Fruit fly (Drosophila melanogaster) whole organism, prepupa: ENCODE data around the gene Osi19.

ENCODE experiments used
- Blimp-1 ChIP-seq: fragments of 200-800 bp; sonication (Bioruptor generic); optimal IDR thresholded peaks from 3 replicates; lab custom pipeline; 2017; ENCODE audit warnings: missing biosample characterization, missing genetic modification characterization, mild to moderate bottlenecking, moderate library complexity, missing genetic modification reagents
- CG11902 ChIP-seq: fragments of 200-800 bp; sonication (Bioruptor generic); optimal IDR thresholded peaks from 3 replicates; lab custom pipeline; 2016; ENCODE audit warnings: missing biosample characterization, missing genetic modification characterization
- CG4318 ChIP-seq: fragments of 200-800 bp; sonication (Bioruptor generic); optimal IDR thresholded peaks from 3 replicates; lab custom pipeline; 2017; ENCODE audit warnings: missing biosample characterization, mild to moderate bottlenecking, missing genetic modification characterization
- CG6163 ChIP-seq: fragments of 200-800 bp; sonication (Bioruptor generic); IDR thresholded peaks from 3 replicates; pipeline ENCODE4 v1.3.6; 2022; ENCODE audit warnings: missing biosample characterization, missing genetic modification characterization
- CG6792 ChIP-seq: fragments of 200-800 bp; sonication (Bioruptor generic); optimal IDR thresholded peaks from 3 replicates; lab custom pipeline; 2016; ENCODE audit warnings: missing biosample characterization, missing genetic modification characterization
- CG8319 ChIP-seq: fragments of 200-800 bp; sonication (Bioruptor generic); optimal IDR thresholded peaks from 3 replicates; lab custom pipeline; 2016; ENCODE audit warnings: missing biosample characterization, missing genetic modification characterization
- CG8632 ChIP-seq: fragments of 200-800 bp; sonication (Bioruptor generic); optimal IDR thresholded peaks from 3 replicates; lab custom pipeline; 2016; ENCODE audit warnings: missing biosample characterization, missing genetic modification characterization
- CG9139 ChIP-seq: fragments of 200-800 bp; sonication (Bioruptor generic); optimal IDR thresholded peaks from 3 replicates; lab custom pipeline; 2017; ENCODE audit warnings: missing biosample characterization, mild to moderate bottlenecking, missing genetic modification characterization
- Eip75B ChIP-seq: fragments of 200-800 bp; sonication (Bioruptor generic); optimal IDR thresholded peaks from 3 replicates; lab custom pipeline; 2016; ENCODE audit warnings: missing biosample characterization, missing genetic modification characterization
- Eip93F ChIP-seq: fragments of 200-800 bp; sonication (Bioruptor generic); optimal IDR thresholded peaks from 2 replicates; lab custom pipeline; 2016; ENCODE audit warnings: missing biosample characterization, mild to moderate bottlenecking, missing genetic modification characterization
- Gug ChIP-seq: fragments of 200-800 bp; sonication (Bioruptor generic); IDR thresholded peaks from 2 replicates; pipeline ENCODE4 v1.3.6; 2022; ENCODE audit warnings: missing biosample characterization, missing genetic modification characterization
- Hr39 ChIP-seq: fragments of 200-800 bp; sonication (Bioruptor generic); optimal IDR thresholded peaks from 2 replicates; lab custom pipeline; 2016; ENCODE audit warnings: missing biosample characterization, missing genetic modification characterization
- Lpt ChIP-seq: fragments of 200-800 bp; sonication (Bioruptor generic); optimal IDR thresholded peaks from 3 replicates; lab custom pipeline; 2016; ENCODE audit warnings: missing biosample characterization, missing genetic modification characterization
- Smox ChIP-seq: fragments of 200-800 bp; sonication (Bioruptor generic); optimal IDR thresholded peaks from 3 replicates; lab custom pipeline; 2016; ENCODE audit warnings: missing biosample characterization, missing genetic modification characterization
- Sox14 ChIP-seq: fragments of 200-800 bp; sonication (Bioruptor generic); optimal IDR thresholded peaks from 3 replicates; lab custom pipeline; 2016; ENCODE audit warnings: missing biosample characterization, missing genetic modification characterization
- acj6 ChIP-seq: fragments of 200-800 bp; sonication (Bioruptor generic); optimal IDR thresholded peaks from 3 replicates; lab custom pipeline; 2016; ENCODE audit warnings: missing biosample characterization, missing genetic modification characterization
- dsx ChIP-seq: fragments of 200-800 bp; optimal IDR thresholded peaks from 3 replicates; lab custom pipeline; 2019; ENCODE audit warnings: missing biosample characterization, mild to moderate bottlenecking, missing genetic modification characterization, moderate library complexity; ENCODE audit not compliant: poor library complexity, severe bottlenecking
- esn ChIP-seq: fragments of 200-800 bp; sonication (Bioruptor generic); optimal IDR thresholded peaks from 2 replicates; lab custom pipeline; 2016; ENCODE audit warnings: missing biosample characterization, mild to moderate bottlenecking, missing genetic modification characterization, moderate library complexity
- fd85E ChIP-seq: fragments of 200-800 bp; sonication (Bioruptor generic); optimal IDR thresholded peaks from 3 replicates; lab custom pipeline; 2016; ENCODE audit warnings: missing biosample characterization, missing genetic modification characterization
- fkh ChIP-seq: fragments of 200-800 bp; sonication (Bioruptor generic); optimal IDR thresholded peaks from 3 replicates; lab custom pipeline; 2017; ENCODE audit warnings: missing biosample characterization, mild to moderate bottlenecking, missing genetic modification characterization, moderate library complexity
- net ChIP-seq: fragments of 200-800 bp; sonication (Bioruptor generic); optimal IDR thresholded peaks from 3 replicates; lab custom pipeline; 2016; ENCODE audit warnings: missing biosample characterization, missing genetic modification characterization
- pdm3 ChIP-seq: fragments of 200-800 bp; sonication (Bioruptor generic); optimal IDR thresholded peaks from 3 replicates; lab custom pipeline; 2016; ENCODE audit warnings: missing biosample characterization, missing genetic modification characterization
- salr ChIP-seq, 2 experiments: fragments of 200-800 bp; sonication (Bioruptor generic); optimal IDR thresholded peaks; 3 replicates each; lab custom pipeline; 2016 to 2018; ENCODE audit warnings: missing biosample characterization in 2 of 2, missing genetic modification characterization in 2 of 2, mild to moderate bottlenecking in 1 of 2
- ss ChIP-seq, 2 experiments: fragments of 200-800 bp; sonication (Bioruptor generic); optimal IDR thresholded peaks; 2 replicates in 1 of 2; 3 replicates in 1 of 2; lab custom pipeline; 2017 to 2018; ENCODE audit warnings: mild to moderate bottlenecking in 2 of 2, missing biosample characterization in 2 of 2, missing genetic modification characterization in 2 of 2, moderate library complexity in 1 of 2
- vri ChIP-seq: fragments of 200-800 bp; sonication (Bioruptor generic); optimal IDR thresholded peaks from 3 replicates; lab custom pipeline; 2016; ENCODE audit warnings: missing biosample characterization, mild to moderate bottlenecking, missing genetic modification characterization

The Osi19 gene

DNA sequence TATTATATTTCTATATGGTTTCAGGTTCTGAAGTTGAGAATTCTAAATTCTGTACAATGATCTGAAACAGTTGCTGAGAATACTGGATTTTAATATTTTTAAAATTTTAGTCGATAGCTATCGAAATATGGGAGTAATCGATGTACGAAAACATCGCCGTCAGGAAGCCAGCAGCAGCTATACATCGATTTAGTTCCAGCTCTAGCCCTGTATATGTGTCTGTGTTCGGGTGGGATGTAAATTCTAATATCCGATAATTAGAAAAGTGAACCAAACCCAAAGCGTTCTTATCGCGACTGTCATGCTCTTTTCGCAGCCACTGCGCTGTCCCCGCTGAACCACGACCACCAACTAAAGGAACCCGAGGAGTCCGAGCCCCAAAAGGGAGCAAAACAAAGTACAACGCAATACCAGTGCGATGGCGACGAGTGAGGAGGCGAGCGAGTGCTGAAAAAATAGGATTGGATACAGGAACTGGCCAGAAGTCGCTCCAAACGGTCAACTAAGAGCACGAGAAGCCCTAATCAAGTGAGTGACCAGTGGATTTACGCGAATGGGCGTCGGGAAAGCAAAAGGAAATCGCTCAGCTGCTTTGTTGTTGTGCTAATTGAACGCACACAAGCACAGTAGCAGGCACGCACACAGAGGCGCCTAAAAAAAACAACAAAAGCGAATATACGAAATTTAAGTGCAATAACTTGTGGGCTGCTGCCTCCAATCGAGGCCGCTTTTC lies 47.7 kb downstream of the Osi19 start, which contains the start of gene gzl:
Gene gzl (plus strand): TSS at position 182 of the 733 bp plus-strand sequence.
- TF ChIP-seq CG6163 (GFP tag; lab: Robert Waterston, UW) (no peak), CG6792 (no peak), CG4318 (no peak), Lpt (GFP tag; lab: Kevin White, UChicago) (no peak), CG8319 (no peak), vri (GFP tag; lab: Kevin White, UChicago) (no peak), CG9139 (no peak), CG8632 (GFP tag; lab: Kevin White, UChicago) (no peak), ss (GFP tag; optimal IDR thresholded peaks at IDR 0.05; lab: Kevin White, UChicago) (peak in 1 of 2 experiments; percentile 46), Eip75B (GFP tag; lab: Kevin White, UChicago) (no peak), acj6 (GFP tag; lab: Kevin White, UChicago) (no peak), Smox (GFP tag; lab: Kevin White, UChicago) (no peak), Gug (GFP tag; lab: Robert Waterston, UW) (no peak), fd85E (GFP tag; lab: Kevin White, UChicago) (no peak), CG11902 (GFP tag; lab: Kevin White, UChicago) (no peak), Blimp-1 (no peak), pdm3 (no peak), salr (GFP tag; optimal IDR thresholded peaks at IDR 0.05; lab: Kevin White, UChicago) (no peak), esn (GFP tag; lab: Kevin White, UChicago) (peak; percentile 1), fkh (no peak), Eip93F (GFP tag; lab: Kevin White, UChicago) (no peak), Sox14 (GFP tag; lab: Kevin White, UChicago) (peak; percentile 13)

DNA sequence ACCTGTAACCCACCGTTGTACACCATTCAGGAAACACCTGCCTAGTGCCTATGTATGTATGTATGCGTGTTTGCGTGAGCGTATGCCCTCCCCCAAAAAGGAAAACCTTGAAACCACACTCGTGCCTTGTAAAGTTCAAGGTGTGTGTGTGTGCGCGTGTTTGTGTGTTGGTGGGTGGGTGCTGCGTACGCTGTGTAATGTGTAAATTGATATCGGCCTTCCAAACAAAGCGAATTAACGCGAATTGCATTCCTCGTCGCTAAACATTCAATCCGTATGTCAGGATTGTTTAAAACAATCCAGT lies 48.3 kb downstream of the Osi19 start:
- no peak for TF ChIP-seq net (GFP tag; lab: Kevin White, UChicago)
- no peak for TF ChIP-seq CG11902 (GFP tag; lab: Kevin White, UChicago)
- no peak for TF ChIP-seq Hr39 (GFP tag; lab: Kevin White, UChicago)
- no peak for TF ChIP-seq dsx (GFP tag; lab: Kevin White, UChicago)
- no peak for TF ChIP-seq acj6 (GFP tag; lab: Kevin White, UChicago)
